Fruit fly (Drosophila melanogaster) whole organism, wandering third instar larva: ENCODE data around the gene wgn.

ENCODE experiments used
- CrebA ChIP-seq: fragments of 200-800 bp; sonication (Bioruptor generic); optimal IDR thresholded peaks from 2 replicates; lab custom pipeline; 2016; ENCODE audit warnings: missing biosample characterization, mild to moderate bottlenecking, missing genetic modification characterization, borderline replicate concordance
- Dfd ChIP-seq: fragments of >200 bp; optimal IDR thresholded peaks from 2 replicates; lab custom pipeline; 2017; ENCODE audit warnings: missing biosample characterization, missing genetic modification characterization
- Dif ChIP-seq: fragments of 200-275, 200-300 bp; sonication (Bioruptor generic); optimal IDR thresholded peaks from 2 replicates; lab custom pipeline; 2018; ENCODE audit warnings: missing biosample characterization, missing genetic modification characterization; ENCODE audit not compliant: partially characterized antibody
- N ChIP-seq: fragments of >200 bp; optimal IDR thresholded peaks from 2 replicates; lab custom pipeline; 2018; ENCODE audit warnings: missing biosample characterization, missing external identifiers, missing genetic modification characterization
- ey ChIP-seq: fragments of 200-800 bp; sonication (Bioruptor generic); optimal IDR thresholded peaks from 2 replicates; lab custom pipeline; 2016; ENCODE audit warnings: missing biosample characterization, missing genetic modification characterization

dm6 chrX:18681410-18681809 is 46.7 kb upstream of the wgn start:
- TF ChIP-seq CrebA (GFP tag; lab: Kevin White, UChicago) (no peak), N (GFP tag; lab: Kevin White, UChicago) (no peak), Dfd (GFP tag; lab: Kevin White, UChicago) (no peak), Dif (GFP tag; lab: Kevin White, UChicago) (no peak), ey (GFP tag; lab: Kevin White, UChicago) (no peak)
